Fruit fly (Drosophila melanogaster) whole organism, embryonic: ENCODE measurements around the gene Nepl20.

Experiments
- Ada2b ChIP-seq: fragments of 200-800 bp; sonication (Bioruptor generic); IDR thresholded peaks from 2 replicates; pipeline ENCODE4 v1.3.6; 2022; ENCODE audit warnings: missing biosample characterization, missing genetic modification characterization
- Blimp-1 ChIP-seq: fragments of 200-800 bp; sonication (Bioruptor generic); optimal IDR thresholded peaks from 3 replicates; lab custom pipeline; 2018; ENCODE audit warnings: missing biosample characterization, missing genetic modification characterization, mild to moderate bottlenecking, moderate library complexity, missing genetic modification reagents
- Bteb2 ChIP-seq: fragments of 200-800 bp; sonication (Bioruptor generic); optimal IDR thresholded peaks from 2 replicates; lab custom pipeline; 2016; ENCODE audit warnings: missing biosample characterization, missing genetic modification characterization
- CG10147 ChIP-seq: fragments of 200-800 bp; sonication (Bioruptor generic); optimal IDR thresholded peaks from 2 replicates; lab custom pipeline; 2019; ENCODE audit warnings: missing biosample characterization, mild to moderate bottlenecking, missing genetic modification characterization, moderate library complexity
- CG10959 ChIP-seq: fragments of 200-800 bp; sonication (Bioruptor generic); IDR thresholded peaks from 2 replicates; pipeline ENCODE4 v1.3.6; 2022; ENCODE audit warnings: missing biosample characterization, missing genetic modification characterization
- CG11695 ChIP-seq: fragments of 200-800 bp; sonication (Bioruptor generic); IDR thresholded peaks from 3 replicates; pipeline ENCODE4 v1.3.6; 2022; ENCODE audit warnings: missing biosample characterization, missing genetic modification characterization
- CG12769 ChIP-seq: fragments of 200-800 bp; sonication (Bioruptor generic); optimal IDR thresholded peaks from 2 replicates; lab custom pipeline; 2019; ENCODE audit warnings: missing biosample characterization, mild to moderate bottlenecking, missing genetic modification characterization, moderate library complexity
- CG18262 ChIP-seq: fragments of 200-800 bp; optimal IDR thresholded peaks from 3 replicates; lab custom pipeline; 2019; ENCODE audit warnings: missing biosample characterization, mild to moderate bottlenecking, missing genetic modification characterization, moderate library complexity
- CG2116 ChIP-seq: fragments of 200-800 bp; sonication (Bioruptor generic); optimal IDR thresholded peaks from 3 replicates; lab custom pipeline; 2018; ENCODE audit warnings: missing biosample characterization, mild to moderate bottlenecking, missing genetic modification characterization
- CG2678 ChIP-seq: fragments of 200-800 bp; sonication (Bioruptor generic); optimal IDR thresholded peaks from 3 replicates; lab custom pipeline; 2019; ENCODE audit warnings: missing biosample characterization, mild to moderate bottlenecking, missing genetic modification characterization, moderate library complexity
- CG2889 ChIP-seq: fragments of 200-800 bp; sonication (Bioruptor generic); IDR thresholded peaks from 3 replicates; pipeline ENCODE4 v1.3.6; 2022; ENCODE audit warnings: missing biosample characterization, missing genetic modification characterization
- CG7786 ChIP-seq: fragments of 200-800 bp; sonication (Bioruptor generic); optimal IDR thresholded peaks from 2 replicates; lab custom pipeline; 2016; ENCODE audit warnings: missing biosample characterization, missing genetic modification characterization
- CG7928 ChIP-seq: fragments of 200-800 bp; sonication (Bioruptor generic); optimal IDR thresholded peaks from 2 replicates; lab custom pipeline; 2017; ENCODE audit warnings: missing biosample characterization, mild to moderate bottlenecking, missing genetic modification characterization
- CG8290 ChIP-seq, 3 experiments: fragments of 200-800 bp; sonication (Bioruptor generic); optimal IDR thresholded peaks; 2 replicates each; lab custom pipeline; 2016 to 2019; ENCODE audit warnings: missing biosample characterization in 3 of 3, missing genetic modification characterization in 3 of 3, mild to moderate bottlenecking in 2 of 3, moderate library complexity in 1 of 3
- CG9215 ChIP-seq: fragments of 200-800 bp; sonication (Bioruptor generic); IDR thresholded peaks from 2 replicates; pipeline ENCODE4 v1.3.6; 2022; ENCODE audit warnings: missing biosample characterization, missing genetic modification characterization
- CG9609 ChIP-seq: fragments of 200-800 bp; sonication (Bioruptor generic); optimal IDR thresholded peaks from 3 replicates; lab custom pipeline; 2016; ENCODE audit warnings: missing biosample characterization, missing genetic modification characterization
- CG9817 ChIP-seq: fragments of 200-800 bp; sonication (Bioruptor generic); optimal IDR thresholded peaks from 2 replicates; lab custom pipeline; 2018; ENCODE audit warnings: missing biosample characterization, mild to moderate bottlenecking, missing genetic modification characterization, moderate library complexity
- CHES-1-like ChIP-seq: fragments of 200-800 bp; sonication (Bioruptor generic); optimal IDR thresholded peaks from 2 replicates; lab custom pipeline; 2016; ENCODE audit warnings: missing biosample characterization, missing genetic modification characterization
- CTCF ChIP-seq: fragments of 200-800 bp; sonication (Bioruptor generic); optimal IDR thresholded peaks from 2 replicates; lab custom pipeline; 2017; ENCODE audit warnings: missing biosample characterization, mild to moderate bottlenecking, missing genetic modification characterization, moderate library complexity
- CkIIα-i1 ChIP-seq: fragments of 200-800 bp; sonication (Bioruptor generic); IDR thresholded peaks from 2 replicates; pipeline ENCODE4 v1.3.6; 2022; ENCODE audit warnings: missing biosample characterization, missing genetic modification characterization
- Dbx ChIP-seq: fragments of 200-800 bp; sonication (Bioruptor generic); IDR thresholded peaks from 3 replicates; pipeline ENCODE4 v1.3.6; 2022; ENCODE audit warnings: missing biosample characterization, missing genetic modification characterization
- Hr78 ChIP-seq, 2 experiments: fragments of 200-800 bp in 1 of 2; fragments of >200 bp in 1 of 2; sonication (Bioruptor generic) in 1 of 2; optimal IDR thresholded peaks; 2 replicates each; lab custom pipeline; 2017 to 2019; ENCODE audit warnings: missing biosample characterization in 2 of 2, missing genetic modification characterization in 2 of 2, mild to moderate bottlenecking in 1 of 2, moderate library complexity in 1 of 2
- Kr ChIP-seq: fragments of 200-800 bp; sonication (Bioruptor generic); optimal IDR thresholded peaks from 2 replicates; lab custom pipeline; 2017; ENCODE audit warnings: missing biosample characterization, mild to moderate bottlenecking, missing genetic modification characterization
- Mrtf ChIP-seq: fragments of 200-800 bp; sonication (Bioruptor generic); IDR thresholded peaks from 3 replicates; pipeline ENCODE4 v1.3.6; 2022; ENCODE audit warnings: missing biosample characterization, missing genetic modification characterization
- Myb ChIP-seq: fragments of 200-800 bp; sonication (Bioruptor generic); optimal IDR thresholded peaks from 2 replicates; lab custom pipeline; 2016; ENCODE audit warnings: missing biosample characterization, missing genetic modification characterization
- NFAT ChIP-seq: fragments of 200-800 bp; sonication (Bioruptor generic); IDR thresholded peaks from 2 replicates; pipeline ENCODE4 v1.3.6; 2022; ENCODE audit warnings: missing biosample characterization, missing genetic modification characterization
- Poxn ChIP-seq: fragments of 200-800 bp; sonication (Bioruptor generic); IDR thresholded peaks from 2 replicates; pipeline ENCODE4 v1.3.6; 2022; ENCODE audit warnings: missing biosample characterization, missing genetic modification characterization
- Usf ChIP-seq: fragments of 200-800 bp; sonication (Bioruptor generic); optimal IDR thresholded peaks from 2 replicates; lab custom pipeline; 2017; ENCODE audit warnings: missing genotype, missing biosample characterization, missing genetic modification characterization
- cad ChIP-seq: fragments of >200 bp; optimal IDR thresholded peaks from 2 replicates; lab custom pipeline; 2017; ENCODE audit warnings: missing biosample characterization, missing genetic modification characterization
- chn ChIP-seq: fragments of 200-800 bp; sonication (Bioruptor generic); optimal IDR thresholded peaks from 2 replicates; lab custom pipeline; 2016; ENCODE audit warnings: missing biosample characterization, missing genetic modification characterization
- crc ChIP-seq: fragments of 200-800 bp; sonication (Bioruptor generic); optimal IDR thresholded peaks from 2 replicates; lab custom pipeline; 2016; ENCODE audit warnings: missing biosample characterization, missing genetic modification characterization
- da ChIP-seq: fragments of 200-800 bp; sonication (Bioruptor generic); optimal IDR thresholded peaks from 2 replicates; lab custom pipeline; 2016; ENCODE audit warnings: missing biosample characterization, missing genetic modification characterization
- disco-r ChIP-seq: fragments of 200-800 bp; sonication (Bioruptor generic); optimal IDR thresholded peaks from 2 replicates; lab custom pipeline; 2016; ENCODE audit warnings: missing biosample characterization, missing genetic modification characterization
- dmrt99B ChIP-seq: fragments of 200-800 bp; sonication (Bioruptor generic); optimal IDR thresholded peaks from 2 replicates; lab custom pipeline; 2018; ENCODE audit warnings: missing biosample characterization, mild to moderate bottlenecking, missing genetic modification characterization, moderate library complexity
- grn ChIP-seq: fragments of 200-800 bp; sonication (Bioruptor generic); optimal IDR thresholded peaks from 3 replicates; lab custom pipeline; 2017; ENCODE audit warnings: missing biosample characterization, missing genetic modification characterization
- kay ChIP-seq: fragments of 200-800 bp; sonication (Bioruptor generic); optimal IDR thresholded peaks from 2 replicates; lab custom pipeline; 2016; ENCODE audit warnings: missing biosample characterization, missing genetic modification characterization
- ken ChIP-seq: fragments of 200-800 bp; sonication (Bioruptor generic); IDR thresholded peaks from 3 replicates; pipeline ENCODE4 v1.3.6; 2022; ENCODE audit warnings: missing biosample characterization, missing genetic modification characterization
- pho ChIP-seq: fragments of 200-800 bp; sonication (Bioruptor generic); optimal IDR thresholded peaks from 2 replicates; lab custom pipeline; 2016; ENCODE audit warnings: missing biosample characterization, missing genetic modification characterization
- pros ChIP-seq: fragments of 200-800 bp; sonication (Bioruptor generic); optimal IDR thresholded peaks from 3 replicates; lab custom pipeline; 2019; ENCODE audit warnings: missing biosample characterization, mild to moderate bottlenecking, missing genetic modification characterization, moderate library complexity
- row ChIP-seq: fragments of 200-800 bp; sonication (Bioruptor generic); IDR thresholded peaks from 3 replicates; pipeline ENCODE4 v1.3.6; 2022; ENCODE audit warnings: missing biosample characterization, missing genetic modification characterization
- salm ChIP-seq: fragments of 200-800 bp; sonication (Bioruptor generic); optimal IDR thresholded peaks from 2 replicates; lab custom pipeline; 2018; ENCODE audit warnings: missing biosample characterization, mild to moderate bottlenecking, missing genetic modification characterization
- scrt ChIP-seq: fragments of 200-800 bp; sonication (Bioruptor generic); optimal IDR thresholded peaks from 2 replicates; lab custom pipeline; 2018; ENCODE audit warnings: missing biosample characterization, mild to moderate bottlenecking, missing genetic modification characterization, moderate library complexity
- sd ChIP-seq: fragments of 200-800 bp; sonication (Bioruptor generic); optimal IDR thresholded peaks from 3 replicates; lab custom pipeline; 2018; ENCODE audit warnings: missing biosample characterization, mild to moderate bottlenecking, missing genetic modification characterization, moderate library complexity
- shn ChIP-seq: fragments of 200-800 bp; sonication (Bioruptor generic); optimal IDR thresholded peaks from 3 replicates; lab custom pipeline; 2016; ENCODE audit warnings: missing biosample characterization, missing genetic modification characterization
- sim ChIP-seq: fragments of 200-800 bp; sonication (Bioruptor generic); IDR thresholded peaks from 2 replicates; pipeline ENCODE4 v1.3.6; 2022; ENCODE audit warnings: missing biosample characterization, missing genetic modification characterization
- tio ChIP-seq: fragments of 200-800 bp; sonication (Bioruptor generic); optimal IDR thresholded peaks from 2 replicates; lab custom pipeline; 2017; ENCODE audit warnings: missing biosample characterization, missing genetic modification characterization, inconsistent platforms
- trh ChIP-seq: fragments of 200-800 bp; sonication (Bioruptor generic); optimal IDR thresholded peaks from 2 replicates; lab custom pipeline; 2016; ENCODE audit warnings: missing biosample characterization, missing genetic modification characterization
- ttk ChIP-seq: fragments of 200-800 bp; sonication (Bioruptor generic); IDR thresholded peaks from 2 replicates; pipeline ENCODE4 v2.1.2; 2022; ENCODE audit warnings: missing biosample characterization, missing genetic modification characterization
- zen ChIP-seq: fragments of 200-800 bp; sonication (Bioruptor generic); optimal IDR thresholded peaks from 3 replicates; lab custom pipeline; 2018; ENCODE audit warnings: missing biosample characterization, mild to moderate bottlenecking, missing genetic modification characterization, moderate library complexity

Gene Nepl20

dm6 chr3R:28888561-28889426 lies 8.2 kb downstream of the Nepl20 start (continued):
- TF ChIP-seq salm (tag; lab: Kevin White, UChicago) (peak; percentile 34), disco-r (peak; percentile 67), CG2889 (GFP tag; lab: Robert Waterston, UW) (0 out of 3 replicates have a peak, but pooled peaks have one; percentile 21), zen (tag; lab: Kevin White, UChicago) (peak; percentile 21), CG10147 (GFP tag; lab: Kevin White, UChicago) (peak; percentile 79), da (GFP tag; lab: Kevin White, UChicago) (peak; percentile 33), crc (GFP tag; lab: Kevin White, UChicago) (peak; percentile 72), CG10959 (peak; percentile 47; the same call in 1 of the 2 replicates), cad (GFP tag; lab: Kevin White, UChicago) (no peak), CG9215 (GFP tag; lab: Robert Waterston, UW) (peak; percentile 79), grn (GFP tag; lab: Kevin White, UChicago) (peak; percentile 18), pho (GFP tag; lab: Kevin White, UChicago) (peak; percentile 85), kay (GFP tag; lab: Kevin White, UChicago) (peak; percentile 78), chn (GFP tag; lab: Kevin White, UChicago) (peak; percentile 68), tio (GFP tag; lab: Kevin White, UChicago) (no peak), Poxn (GFP tag; lab: Robert Waterston, UW) (peak; percentile 46), Dbx (GFP tag; lab: Robert Waterston, UW) (peak; percentile 71; the same call in 2 of the 3 replicates), pros (GFP tag; lab: Kevin White, UChicago) (peak; percentile 42), trh (peak; percentile 22), Mrtf (GFP tag; lab: Robert Waterston, UW) (peak; percentile 50; the same call in 1 of the 3 replicates), CG7928 (GFP tag; lab: Kevin White, UChicago) (peak; percentile 64), NFAT (peak; percentile 83), sd (tag; lab: Kevin White, UChicago) (peak; percentile 99), dmrt99B (tag; lab: Kevin White, UChicago) (peak; percentile 81), CG2678 (peak; percentile 88), CG11695 (GFP tag; lab: Robert Waterston, UW) (peak; percentile 78; the same call in 2 of the 3 replicates), CG9609 (GFP tag; lab: Kevin White, UChicago) (peak; percentile 92), sim (GFP tag; lab: Robert Waterston, UW) (no peak), CG18262 (tag; lab: Kevin White, UChicago) (peak; percentile 63), shn (peak; percentile 90), Bteb2 (peak; percentile 69), Hr78 (GFP tag; optimal IDR thresholded peaks at IDR 0.05; lab: Kevin White, UChicago) (peak in 1 of 2 experiments; percentile 6), CG9817 (tag; lab: Kevin White, UChicago) (peak; percentile 88), CG12769 (tag; lab: Kevin White, UChicago) (peak; percentile 72), row (peak; percentile 80), Myb (peak; percentile 77), CHES-1-like (peak; percentile 94), Ada2b (GFP tag; lab: Robert Waterston, UW) (peak; percentile 62), scrt (peak; percentile 68), CG8290 (GFP tag; optimal IDR thresholded peaks at IDR 0.05; lab: Kevin White, UChicago) (peak; percentile 50), CG8290 (tag; optimal IDR thresholded peaks at IDR 0.05; lab: Kevin White, UChicago) (peak in 1 of 2 experiments; percentile 68), Blimp-1 (GFP tag; lab: Kevin White, UChicago) (peak; percentile 71), Kr (GFP tag; lab: Kevin White, UChicago) (no peak), ttk (GFP tag; lab: Robert Waterston, UW) (peak; percentile 52; the same call in 1 of the 2 replicates), CG7786 (GFP tag; lab: Kevin White, UChicago) (peak; percentile 92), Usf (GFP tag; lab: Kevin White, UChicago) (peak; percentile 43), CkIIα-i1 (GFP tag; lab: Robert Waterston, UW) (no peak), CG2116 (GFP tag; lab: Kevin White, UChicago) (no peak), ken (peak; percentile 56; the same call in 1 of the 3 replicates), CTCF (peak; percentile 50)
